Fruit fly (Drosophila melanogaster): ENCODE measurements around the gene kst.

The kst gene

dm6 chr3L:3389666-3390059 is 53.0 kb downstream of the kst start (continued):
- no peak for TF ChIP-seq Doc2 (GFP tag; IDR thresholded peaks at IDR 0.05)
- no peak for TF ChIP-seq amos (GFP tag; IDR thresholded peaks at IDR 0.05; ENCODE audit: partially characterized antibody)
- TF ChIP-seq sug (tag; optimal IDR thresholded peaks at IDR 0.05) = no peak
- TF ChIP-seq Chrac-16 (GFP tag; optimal IDR thresholded peaks at IDR 0.05) = no peak
- no peak for TF ChIP-seq CG7786 (GFP tag; optimal IDR thresholded peaks at IDR 0.05)
- TF ChIP-seq caup (GFP tag; optimal IDR thresholded peaks at IDR 0.05; ENCODE audit: severe bottlenecking) = no peak
- no peak for TF ChIP-seq odd (GFP tag; optimal IDR thresholded peaks at IDR 0.05)
- no peak for TF ChIP-seq pzg (GFP tag; optimal IDR thresholded peaks at IDR 0.05)
- TF ChIP-seq Mad (GFP tag; optimal IDR thresholded peaks at IDR 0.05) = no peak
- TF ChIP-seq CG1832 (GFP tag; optimal IDR thresholded peaks at IDR 0.05) = no peak
- no peak for TF ChIP-seq CG12219 (GFP tag; optimal IDR thresholded peaks at IDR 0.05)
- TF ChIP-seq CG15269 (tag; optimal IDR thresholded peaks at IDR 0.05) = peak; percentile 1
- TF ChIP-seq hth (optimal IDR thresholded peaks at IDR 0.05) = no peak
- no peak for TF ChIP-seq CG2199 (GFP tag; IDR thresholded peaks at IDR 0.05)
- TF ChIP-seq zfh2 (GFP tag; optimal IDR thresholded peaks at IDR 0.05) = no peak
- TF ChIP-seq bab2 (GFP tag; optimal IDR thresholded peaks at IDR 0.05) = peak; percentile 49
- TF ChIP-seq Optix (GFP tag; IDR thresholded peaks at IDR 0.05) = no peak
- TF ChIP-seq CG14667 (GFP tag; IDR thresholded peaks at IDR 0.05) = peak; percentile 4; the same call in 1 of the 2 replicates
- peak; percentile 54 for TF ChIP-seq CG18476 (GFP tag; optimal IDR thresholded peaks at IDR 0.05)
- TF ChIP-seq CG18262 (tag; optimal IDR thresholded peaks at IDR 0.05) = peak; percentile 84
- no peak for TF ChIP-seq wek (GFP tag; optimal IDR thresholded peaks at IDR 0.05)
- TF ChIP-seq ham (GFP tag; IDR thresholded peaks at IDR 0.05) = no peak
- no peak for TF ChIP-seq YL-1 (GFP tag; optimal IDR thresholded peaks at IDR 0.05)
- TF ChIP-seq kah (GFP tag; optimal IDR thresholded peaks at IDR 0.05) = no peak
- no peak for TF ChIP-seq Tbp (GFP tag; optimal IDR thresholded peaks at IDR 0.05)
- TF ChIP-seq zen (tag; optimal IDR thresholded peaks at IDR 0.05) = peak; percentile 13
- peak; percentile 99 for TF ChIP-seq D19A (tag; optimal IDR thresholded peaks at IDR 0.05)
- no peak for TF ChIP-seq bcd (GFP tag; optimal IDR thresholded peaks at IDR 0.05)
- no peak for TF ChIP-seq fu2 (GFP tag; optimal IDR thresholded peaks at IDR 0.05)
- no peak for TF ChIP-seq BEAF-32 (GFP tag; optimal IDR thresholded peaks at IDR 0.05)
- peak; percentile 38 for TF ChIP-seq CG12104 (GFP tag; optimal IDR thresholded peaks at IDR 0.05)
- TF ChIP-seq otp (GFP tag; IDR thresholded peaks at IDR 0.05) = no peak
- TF ChIP-seq esg (GFP tag; conservative IDR thresholded peaks at IDR 0.05) = no peak
- TF ChIP-seq fd102C (GFP tag; optimal IDR thresholded peaks at IDR 0.05) = no peak
- no peak for TF ChIP-seq cato (GFP tag; optimal IDR thresholded peaks at IDR 0.05; ENCODE audit: borderline replicate concordance)
- TF ChIP-seq CG10267 (tag; optimal IDR thresholded peaks at IDR 0.05) = peak; percentile 45
- TF ChIP-seq z (GFP tag; IDR thresholded peaks at IDR 0.05) = no peak
- TF ChIP-seq bsh (GFP tag; optimal IDR thresholded peaks at IDR 0.05) = no peak
- TF ChIP-seq NC2β (GFP tag; optimal IDR thresholded peaks at IDR 0.05) = no peak
- TF ChIP-seq mam (GFP tag; optimal IDR thresholded peaks at IDR 0.05) = no peak
- TF ChIP-seq cas (GFP tag; IDR thresholded peaks at IDR 0.05) = no peak
- no peak for TF ChIP-seq CG13775 (GFP tag; optimal IDR thresholded peaks at IDR 0.05)
- TF ChIP-seq ken (GFP tag; IDR thresholded peaks at IDR 0.05) = no peak; the same call in 2 of the 3 replicates
- no peak for TF ChIP-seq mld (GFP tag; IDR thresholded peaks at IDR 0.05; ENCODE audit: partially characterized antibody)
- peak; percentile 24 for TF ChIP-seq CG10274 (GFP tag; optimal IDR thresholded peaks at IDR 0.05)
- peak in 1 of 2 experiments; percentile 73 for TF ChIP-seq eve (GFP tag; optimal IDR thresholded peaks at IDR 0.05)
- TF ChIP-seq hbn (GFP tag; IDR thresholded peaks at IDR 0.05; ENCODE audit: partially characterized antibody) = no peak
- no peak; the same call in 1 of the 3 replicates for TF ChIP-seq Aef1 (GFP tag; IDR thresholded peaks at IDR 0.05)
- no peak for TF ChIP-seq CG15479 (GFP tag; optimal IDR thresholded peaks at IDR 0.05)
- no peak for TF ChIP-seq Kr (GFP tag; optimal IDR thresholded peaks at IDR 0.05)
- peak; percentile 24 for TF ChIP-seq Oli (tag; optimal IDR thresholded peaks at IDR 0.05)
